Fruit fly (Drosophila melanogaster): ENCODE results near the gene Cox11.
A peak's percentile ranks its signal among the peaks of the same experiment; 100 is the strongest.

Gene Cox11

dm6 chr2L:5542944-5543515, 16.3 kb downstream of the Cox11 start (continued):
- no peak for TF ChIP-seq run (tag; optimal IDR thresholded peaks at IDR 0.05)
- peak; percentile 11 for TF ChIP-seq CG1602 (GFP tag; optimal IDR thresholded peaks at IDR 0.05)
- no peak for TF ChIP-seq slou (GFP tag; optimal IDR thresholded peaks at IDR 0.05)
- no peak for TF ChIP-seq NC2β (GFP tag; optimal IDR thresholded peaks at IDR 0.05)
- TF ChIP-seq trem (tag; optimal IDR thresholded peaks at IDR 0.05): peak; percentile 26
- TF ChIP-seq CG3407 (GFP tag; optimal IDR thresholded peaks at IDR 0.05): no peak
- TF ChIP-seq Ptx1 (GFP tag; IDR thresholded peaks at IDR 0.05): peak; percentile 69
- TF ChIP-seq NFAT (GFP tag; IDR thresholded peaks at IDR 0.05): 0 out of 2 replicates have a peak, but pooled peaks have one; percentile 47
- no peak for TF ChIP-seq jing (GFP tag; optimal IDR thresholded peaks at IDR 0.05)
- TF ChIP-seq zfh2 (GFP tag; optimal IDR thresholded peaks at IDR 0.05): peak; percentile 41
- TF ChIP-seq CG9817 (tag; optimal IDR thresholded peaks at IDR 0.05): peak; percentile 27
- TF ChIP-seq wor (GFP tag; IDR thresholded peaks at IDR 0.05): no peak
- peak; percentile 68 for TF ChIP-seq Drgx (GFP tag; IDR thresholded peaks at IDR 0.05)
- no peak for TF ChIP-seq HLHmδ (GFP tag; optimal IDR thresholded peaks at IDR 0.05)
- no peak for TF ChIP-seq Nf-YB (GFP tag; optimal IDR thresholded peaks at IDR 0.05)
- TF ChIP-seq CG2199 (GFP tag; IDR thresholded peaks at IDR 0.05): no peak
- no peak for TF ChIP-seq CG17612 (GFP tag; IDR thresholded peaks at IDR 0.05)
- peak; percentile 38; the same call in 1 of the 3 replicates for TF ChIP-seq CG6791 (GFP tag; IDR thresholded peaks at IDR 0.05; ENCODE audit: partially characterized antibody)
- TF ChIP-seq Blimp-1 (GFP tag; optimal IDR thresholded peaks at IDR 0.05): peak; percentile 75
- no peak for TF ChIP-seq Jarid2 (GFP tag; optimal IDR thresholded peaks at IDR 0.05)
- peak; percentile 4 for TF ChIP-seq CG9437 (GFP tag; optimal IDR thresholded peaks at IDR 0.05)
- peak; percentile 61 for TF ChIP-seq p53 (GFP tag; optimal IDR thresholded peaks at IDR 0.05)
- TF ChIP-seq CG16779 (GFP tag; IDR thresholded peaks at IDR 0.05): peak; percentile 70; the same call in 1 of the 2 replicates
- TF ChIP-seq CG14860 (GFP tag; IDR thresholded peaks at IDR 0.05; ENCODE audit: partially characterized antibody): no peak
- TF ChIP-seq NK7.1 (GFP tag; optimal IDR thresholded peaks at IDR 0.05): no peak
- TF ChIP-seq CG4404 (GFP tag; IDR thresholded peaks at IDR 0.05): 0 out of 2 replicates have a peak, but pooled peaks have one; percentile 23
- no peak for TF ChIP-seq pfk (GFP tag; optimal IDR thresholded peaks at IDR 0.05)
- TF ChIP-seq gro (GFP tag; optimal IDR thresholded peaks at IDR 0.05): no peak
- TF ChIP-seq CG8290 (GFP tag; optimal IDR thresholded peaks at IDR 0.05): no peak
- no peak for TF ChIP-seq CG8290 (tag; optimal IDR thresholded peaks at IDR 0.05)
- TF ChIP-seq Adf1 (GFP tag; IDR thresholded peaks at IDR 0.05): peak; percentile 75
- peak; percentile 44 for TF ChIP-seq CG7556 (GFP tag; optimal IDR thresholded peaks at IDR 0.05)
- TF ChIP-seq CHES-1-like (GFP tag; optimal IDR thresholded peaks at IDR 0.05): peak; percentile 61
- no peak for TF ChIP-seq croc (GFP tag; conservative IDR thresholded peaks at IDR 0.05)
- no peak for TF ChIP-seq CG14965 (GFP tag; optimal IDR thresholded peaks at IDR 0.05; ENCODE audit: borderline replicate concordance)
- TF ChIP-seq CG12219 (GFP tag; optimal IDR thresholded peaks at IDR 0.05): no peak
- TF ChIP-seq CG15601 (tag; optimal IDR thresholded peaks at IDR 0.05): no peak
- TF ChIP-seq sens-2 (GFP tag; IDR thresholded peaks at IDR 0.05): no peak
- no peak for TF ChIP-seq CG4730 (GFP tag; IDR thresholded peaks at IDR 0.05)
- 0 out of 2 replicates have a peak, but pooled peaks have one; percentile 5 for TF ChIP-seq CG13287 (GFP tag; IDR thresholded peaks at IDR 0.05; ENCODE audit: partially characterized antibody)
- no peak for TF ChIP-seq CG10321 (GFP tag; IDR thresholded peaks at IDR 0.05)
- no peak for TF ChIP-seq sc (optimal IDR thresholded peaks at IDR 0.05)
- no peak for TF ChIP-seq sc (GFP tag; optimal IDR thresholded peaks at IDR 0.05)
- TF ChIP-seq CG1792 (GFP tag; optimal IDR thresholded peaks at IDR 0.05): no peak
- peak; percentile 77 for TF ChIP-seq CG14014 (GFP tag; IDR thresholded peaks at IDR 0.05)
- peak; percentile 20 for TF ChIP-seq mirr (GFP tag; optimal IDR thresholded peaks at IDR 0.05)
- TF ChIP-seq Dbx (GFP tag; IDR thresholded peaks at IDR 0.05): no peak
- no peak for TF ChIP-seq CG3065 (GFP tag; optimal IDR thresholded peaks at IDR 0.05)
- TF ChIP-seq CG17912 (GFP tag; optimal IDR thresholded peaks at IDR 0.05): no peak
- no peak for TF ChIP-seq Sry-δ (GFP tag; optimal IDR thresholded peaks at IDR 0.05)
- TF ChIP-seq wek (GFP tag; optimal IDR thresholded peaks at IDR 0.05): no peak

Measured in whole organism, embryonic.